Fruit fly (Drosophila melanogaster) whole organism, embryonic: Measurements from ENCODE around the gene DAAM.

Experiments
- Awh ChIP-seq: fragments of 200-800 bp; sonication (Bioruptor generic); IDR thresholded peaks from 2 replicates; pipeline ENCODE4, ENCODE4 v1.3.6; 2022; ENCODE audit warnings: missing biosample characterization, missing genetic modification characterization
- C15 ChIP-seq: fragments of 200-800 bp; sonication (Bioruptor generic); IDR thresholded peaks from 3 replicates; pipeline ENCODE4 v1.3.6; 2022; ENCODE audit warnings: missing biosample characterization, missing genetic modification characterization
- CG10431 ChIP-seq: fragments of 200-800 bp; sonication (Bioruptor generic); optimal IDR thresholded peaks from 3 replicates; lab custom pipeline; 2018; ENCODE audit warnings: missing biosample characterization, mild to moderate bottlenecking, missing genetic modification characterization
- CG10543 ChIP-seq: fragments of 200-800 bp; sonication (Bioruptor generic); optimal IDR thresholded peaks from 3 replicates; lab custom pipeline; 2017; ENCODE audit warnings: missing biosample characterization, mild to moderate bottlenecking, missing genetic modification characterization, moderate library complexity
- CG11456 ChIP-seq: fragments of 200-800 bp; sonication (Bioruptor generic); IDR thresholded peaks from 3 replicates; pipeline ENCODE4 v1.3.6; 2022; ENCODE audit warnings: missing biosample characterization, missing genetic modification characterization
- CG12104 ChIP-seq: fragments of 200-800 bp; sonication (Bioruptor generic); optimal IDR thresholded peaks from 3 replicates; lab custom pipeline; 2016; ENCODE audit warnings: missing biosample characterization, missing genetic modification characterization
- CG12236 ChIP-seq: fragments of 200-800 bp; sonication (Bioruptor generic); optimal IDR thresholded peaks from 2 replicates; lab custom pipeline; 2016; ENCODE audit warnings: missing biosample characterization, missing genetic modification characterization
- CG14050 ChIP-seq: fragments of 200-800 bp; sonication (Bioruptor generic); IDR thresholded peaks from 3 replicates; pipeline ENCODE4 v1.3.6; 2022; ENCODE audit warnings: missing biosample characterization, missing genetic modification characterization
- CG14965 ChIP-seq: fragments of 200-800 bp; sonication (Bioruptor generic); optimal IDR thresholded peaks from 2 replicates; lab custom pipeline; 2016; ENCODE audit warnings: missing biosample characterization, missing genetic modification characterization, borderline replicate concordance
- CG15479 ChIP-seq: fragments of 200-800 bp; sonication (Bioruptor generic); optimal IDR thresholded peaks from 3 replicates; lab custom pipeline; 2019; ENCODE audit warnings: missing biosample characterization, mild to moderate bottlenecking, missing genetic modification characterization, moderate library complexity
- CG17612 ChIP-seq: fragments of 200-800 bp; sonication (Bioruptor generic); IDR thresholded peaks from 2 replicates; pipeline ENCODE4 v1.3.6; 2022; ENCODE audit warnings: missing biosample characterization, missing genetic modification characterization
- CG18262 ChIP-seq: fragments of 200-800 bp; optimal IDR thresholded peaks from 3 replicates; lab custom pipeline; 2019; ENCODE audit warnings: missing biosample characterization, mild to moderate bottlenecking, missing genetic modification characterization, moderate library complexity
- CG18764 ChIP-seq: fragments of 200-800 bp; sonication (Bioruptor generic); optimal IDR thresholded peaks from 3 replicates; lab custom pipeline; 2016; ENCODE audit warnings: missing biosample characterization, missing genetic modification characterization
- CG2116 ChIP-seq: fragments of 200-800 bp; sonication (Bioruptor generic); optimal IDR thresholded peaks from 3 replicates; lab custom pipeline; 2018; ENCODE audit warnings: missing biosample characterization, mild to moderate bottlenecking, missing genetic modification characterization
- CG31441 ChIP-seq: fragments of 200-800 bp; sonication (Bioruptor generic); IDR thresholded peaks from 2 replicates; pipeline ENCODE4 v1.3.6; 2022; ENCODE audit warnings: missing biosample characterization, missing genetic modification characterization
- CG32767 ChIP-seq: fragments of 200-800 bp; sonication (Bioruptor generic); IDR thresholded peaks from 2 replicates; pipeline ENCODE4 v1.3.6; 2022; ENCODE audit warnings: missing biosample characterization, missing genetic modification characterization
- CG3281 ChIP-seq: fragments of 200-800 bp; sonication (Bioruptor generic); optimal IDR thresholded peaks from 3 replicates; lab custom pipeline; 2017; ENCODE audit warnings: missing biosample characterization, mild to moderate bottlenecking, missing genetic modification characterization
- CG33557 ChIP-seq: fragments of 200-800 bp; sonication (Bioruptor generic); optimal IDR thresholded peaks from 2 replicates; lab custom pipeline; 2019; ENCODE audit warnings: missing biosample characterization, mild to moderate bottlenecking, missing genetic modification characterization, moderate library complexity
- CG3847 ChIP-seq: fragments of 200-800 bp; sonication (Bioruptor generic); IDR thresholded peaks from 2 replicates; pipeline ENCODE4 v1.3.6; 2022; ENCODE audit warnings: missing biosample characterization, missing genetic modification characterization
- CG6791 ChIP-seq: fragments of 200-800 bp; sonication (Bioruptor generic); IDR thresholded peaks from 3 replicates; pipeline ENCODE4 v1.3.6; 2022; ENCODE audit warnings: missing biosample characterization, missing genetic modification characterization; ENCODE audit not compliant: partially characterized antibody
- CG7556 ChIP-seq: fragments of 200-800 bp; sonication (Bioruptor generic); optimal IDR thresholded peaks from 2 replicates; lab custom pipeline; 2017; ENCODE audit warnings: missing biosample characterization, mild to moderate bottlenecking, missing genetic modification characterization
- CG8765 ChIP-seq: fragments of 200-800 bp; sonication (Bioruptor generic); IDR thresholded peaks from 2 replicates; pipeline ENCODE4 v1.3.6; 2022; ENCODE audit warnings: missing biosample characterization, missing genetic modification characterization
- CG8924 ChIP-seq: fragments of 200-800 bp; optimal IDR thresholded peaks from 3 replicates; lab custom pipeline; 2019; ENCODE audit warnings: missing biosample characterization, mild to moderate bottlenecking, missing genetic modification characterization, moderate library complexity
- CG8944 ChIP-seq: fragments of 200-800 bp; sonication (Bioruptor generic); optimal IDR thresholded peaks from 3 replicates; lab custom pipeline; 2016; ENCODE audit warnings: missing biosample characterization, missing genetic modification characterization
- Ets65A ChIP-seq: fragments of 200-800 bp; sonication (Bioruptor generic); peaks from one replicate; lab custom pipeline; 2016; ENCODE audit warnings: missing biosample characterization, missing genetic modification characterization
- Hr3 ChIP-seq: fragments of 200-800 bp; sonication (Bioruptor generic); optimal IDR thresholded peaks from 3 replicates; lab custom pipeline; 2016; ENCODE audit warnings: missing biosample characterization, missing genetic modification characterization
- Hsf ChIP-seq: fragments of 200-800 bp; sonication (Bioruptor generic); optimal IDR thresholded peaks from 3 replicates; lab custom pipeline; 2016; ENCODE audit warnings: missing biosample characterization, missing genetic modification characterization
- Poxn ChIP-seq: fragments of 200-800 bp; sonication (Bioruptor generic); IDR thresholded peaks from 2 replicates; pipeline ENCODE4 v1.3.6; 2022; ENCODE audit warnings: missing biosample characterization, missing genetic modification characterization
- Ravus ChIP-seq: fragments of 200-800 bp; sonication (Bioruptor generic); IDR thresholded peaks from 2 replicates; pipeline ENCODE4 v1.3.6; 2022; ENCODE audit warnings: missing biosample characterization, missing genetic modification characterization
- Xrp1 ChIP-seq: fragments of 200-800 bp; sonication (Bioruptor generic); IDR thresholded peaks from 2 replicates; pipeline ENCODE4 v1.3.6; 2022; ENCODE audit warnings: missing biosample characterization, missing genetic modification characterization
- ab ChIP-seq: fragments of 200-800 bp; sonication (Bioruptor generic); optimal IDR thresholded peaks from 2 replicates; lab custom pipeline; 2016; ENCODE audit warnings: missing biosample characterization, missing genetic modification characterization
- ash1 ChIP-seq: fragments of 200-800 bp; sonication (Bioruptor generic); optimal IDR thresholded peaks from 2 replicates; lab custom pipeline; 2018; ENCODE audit warnings: missing biosample characterization, mild to moderate bottlenecking, missing genetic modification characterization
- ato ChIP-seq: fragments of 200-800 bp; sonication (Bioruptor generic); IDR thresholded peaks from 2 replicates; pipeline ENCODE4 v1.3.6; 2022; ENCODE audit warnings: missing biosample characterization, missing genetic modification characterization; ENCODE audit not compliant: partially characterized antibody
- bigmax ChIP-seq: fragments of 200-800 bp; sonication (Bioruptor generic); optimal IDR thresholded peaks from 2 replicates; lab custom pipeline; 2018; ENCODE audit warnings: missing biosample characterization, mild to moderate bottlenecking, missing genetic modification characterization
- cas ChIP-seq: fragments of 200-800 bp; sonication (Bioruptor generic); IDR thresholded peaks from 2 replicates; pipeline ENCODE4 v1.3.6; 2022; ENCODE audit warnings: missing biosample characterization, missing genetic modification characterization
- corto ChIP-seq: fragments of 200-800 bp; sonication (Bioruptor generic); optimal IDR thresholded peaks from 2 replicates; lab custom pipeline; 2016; ENCODE audit warnings: missing biosample characterization, mild to moderate bottlenecking, missing genetic modification characterization, moderate library complexity
- croc ChIP-seq: fragments of 200-800 bp; sonication (Bioruptor generic); conservative IDR thresholded peaks from 3 replicates; pipeline ENCODE4 v1.3.6; 2022; ENCODE audit warnings: missing biosample characterization, missing genetic modification characterization
- crol ChIP-seq: fragments of 200-800 bp; sonication (Bioruptor generic); IDR thresholded peaks from 2 replicates; pipeline ENCODE4 v1.3.6; 2022; ENCODE audit warnings: missing biosample characterization, missing genetic modification characterization
- ftz-f1 ChIP-seq: fragments of 200-800 bp; sonication (Bioruptor generic); optimal IDR thresholded peaks from 2 replicates; lab custom pipeline; 2016; ENCODE audit warnings: missing biosample characterization, missing genetic modification characterization
- hkb ChIP-seq, 2 experiments: fragments of 200-800 bp in 1 of 2; fragments of >200 bp in 1 of 2; sonication (Bioruptor generic) in 1 of 2; IDR thresholded peaks in 1 of 2; optimal IDR thresholded peaks in 1 of 2; 2 replicates each; pipeline versions ENCODE4 v1.3.6 to Lab custom; 2017 to 2022; ENCODE audit warnings: missing biosample characterization in 1 of 2, missing genetic modification characterization in 1 of 2
- onecut ChIP-seq: fragments of 200-800 bp; sonication (Bioruptor generic); IDR thresholded peaks from 2 replicates; pipeline ENCODE4 v1.3.6; 2022; ENCODE audit warnings: missing biosample characterization, missing genetic modification characterization
- otp ChIP-seq: fragments of 200-800 bp; sonication (Bioruptor generic); IDR thresholded peaks from 3 replicates; pipeline ENCODE4, ENCODE4 v1.3.6; 2022; ENCODE audit warnings: missing biosample characterization, missing genetic modification characterization
- peb ChIP-seq: fragments of 200-800 bp; sonication (Bioruptor generic); IDR thresholded peaks from 2 replicates; pipeline ENCODE4 v1.3.6; 2022; ENCODE audit warnings: missing biosample characterization, missing genetic modification characterization
- tgo ChIP-seq: fragments of 200-800 bp; sonication (Bioruptor generic); IDR thresholded peaks from 3 replicates; pipeline ENCODE4 v1.3.6; 2022; ENCODE audit warnings: missing biosample characterization, missing genetic modification characterization
- trem ChIP-seq: fragments of 200-800 bp; optimal IDR thresholded peaks from 3 replicates; lab custom pipeline; 2019; ENCODE audit warnings: missing biosample characterization, mild to moderate bottlenecking, missing genetic modification characterization, moderate library complexity
- tx ChIP-seq: fragments of 200-800 bp; sonication (Bioruptor generic); optimal IDR thresholded peaks from 2 replicates; lab custom pipeline; 2016; ENCODE audit warnings: missing biosample characterization, missing genetic modification characterization
- vfl ChIP-seq: fragments of 200-800 bp; sonication (Bioruptor generic); optimal IDR thresholded peaks from 2 replicates; lab custom pipeline; 2016; ENCODE audit warnings: missing biosample characterization, missing genetic modification characterization
- vnd ChIP-seq: fragments of 200-800 bp; sonication (Bioruptor generic); IDR thresholded peaks from 3 replicates; pipeline ENCODE4 v1.3.6; 2022; ENCODE audit warnings: missing biosample characterization, missing genetic modification characterization; ENCODE audit not compliant: partially characterized antibody
- wdn ChIP-seq: fragments of 200-800 bp; sonication (Bioruptor generic); IDR thresholded peaks from 2 replicates; pipeline ENCODE4 v1.3.6; 2022; ENCODE audit warnings: missing biosample characterization, missing genetic modification characterization
- wor ChIP-seq: fragments of 200-800 bp; sonication (Bioruptor generic); IDR thresholded peaks from 2 replicates; pipeline ENCODE4 v1.3.6; 2022; ENCODE audit warnings: missing biosample characterization, missing genetic modification characterization
- zen ChIP-seq: fragments of 200-800 bp; sonication (Bioruptor generic); optimal IDR thresholded peaks from 3 replicates; lab custom pipeline; 2018; ENCODE audit warnings: missing biosample characterization, mild to moderate bottlenecking, missing genetic modification characterization, moderate library complexity

The DAAM gene

DNA sequence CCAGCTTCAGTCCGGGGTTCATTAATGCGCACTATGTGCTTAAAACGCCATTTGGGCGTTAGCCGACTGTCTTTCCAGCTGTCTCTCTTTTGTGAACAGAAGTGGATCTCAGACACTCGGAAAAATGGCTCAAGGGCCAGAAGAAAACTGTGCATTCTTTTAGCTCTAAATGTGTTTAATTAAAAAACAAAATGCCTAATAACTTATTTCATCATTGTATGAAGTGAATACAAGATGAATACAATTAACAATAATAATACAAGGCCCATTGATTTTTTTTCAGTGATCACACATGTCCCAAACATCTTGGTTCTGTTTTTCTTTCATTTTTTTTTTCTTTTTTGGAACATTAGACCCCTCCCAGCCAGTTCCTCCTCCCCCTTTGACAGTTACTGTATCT is 49.3 kb downstream of the DAAM start (continued):
- no peak for TF ChIP-seq CG6791 (GFP tag; lab: Robert Waterston, UW)
- TF ChIP-seq CG11456 (GFP tag; lab: Robert Waterston, UW) = no peak
- 0 out of 2 replicates have a peak, but pooled peaks have one; percentile 29 for TF ChIP-seq wdn
- TF ChIP-seq CG12104 = no peak
- no peak for TF ChIP-seq ab
- peak; percentile 5 for TF ChIP-seq CG12236 (GFP tag; lab: Kevin White, UChicago)
- no peak for TF ChIP-seq otp (GFP tag; lab: Robert Waterston, UW)
- TF ChIP-seq CG31441 = peak; percentile 61
- peak; percentile 53 for TF ChIP-seq Hsf (GFP tag; lab: Kevin White, UChicago)
- TF ChIP-seq CG8924 (tag; lab: Kevin White, UChicago) = peak; percentile 52
- TF ChIP-seq Awh (GFP tag; lab: Robert Waterston, UW) = peak; percentile 57; the same call in 1 of the 2 replicates
- peak; percentile 56 for TF ChIP-seq CG7556 (GFP tag; lab: Kevin White, UChicago)
- TF ChIP-seq C15 (GFP tag; lab: Robert Waterston, UW) = no peak
- no peak for TF ChIP-seq ash1 (GFP tag; lab: Kevin White, UChicago)
- TF ChIP-seq Xrp1 = peak; percentile 55; the same call in 1 of the 2 replicates
- TF ChIP-seq Ets65A (GFP tag; lab: Kevin White, UChicago) = peak; percentile 88
- TF ChIP-seq CG18764 (GFP tag; lab: Kevin White, UChicago) = peak; percentile 2
- no peak for TF ChIP-seq corto (GFP tag; lab: Kevin White, UChicago)
- peak; percentile 54 for TF ChIP-seq Hr3
- TF ChIP-seq CG3281 = peak; percentile 35
- no peak for TF ChIP-seq CG32767 (GFP tag; lab: Robert Waterston, UW)
- peak; percentile 60 for TF ChIP-seq CG18262 (tag; lab: Kevin White, UChicago)
- no peak for TF ChIP-seq CG33557 (GFP tag; lab: Kevin White, UChicago)
- no peak for TF ChIP-seq CG8944 (GFP tag; lab: Kevin White, UChicago)
- TF ChIP-seq Poxn (GFP tag; lab: Robert Waterston, UW) = no peak
- TF ChIP-seq ftz-f1 (GFP tag; lab: Kevin White, UChicago) = no peak
- TF ChIP-seq wor (GFP tag; lab: Robert Waterston, UW) = peak; percentile 31; the same call in 1 of the 2 replicates
- no peak for TF ChIP-seq CG10543 (GFP tag; lab: Kevin White, UChicago)
- TF ChIP-seq tgo (GFP tag; lab: Robert Waterston, UW) = peak; percentile 45; the same call in 1 of the 3 replicates
- no peak for TF ChIP-seq vnd
- TF ChIP-seq CG14965 (GFP tag; lab: Kevin White, UChicago) = no peak
- peak; percentile 12; the same call in 1 of the 2 replicates for TF ChIP-seq onecut (GFP tag; lab: Robert Waterston, UW)
- TF ChIP-seq CG2116 (GFP tag; lab: Kevin White, UChicago) = no peak
- no peak for TF ChIP-seq CG15479 (GFP tag; lab: Kevin White, UChicago)
- no peak for TF ChIP-seq hkb (optimal IDR thresholded peaks at IDR 0.05; lab: Kevin White, UChicago)
- TF ChIP-seq hkb (GFP tag; IDR thresholded peaks at IDR 0.05; lab: Robert Waterston, UW) = 0 out of 2 replicates have a peak, but pooled peaks have one; percentile 35
- TF ChIP-seq CG17612 (GFP tag; lab: Robert Waterston, UW) = no peak
- peak; percentile 42; the same call in 1 of the 2 replicates for TF ChIP-seq peb (GFP tag; lab: Robert Waterston, UW)
- TF ChIP-seq tx (GFP tag; lab: Kevin White, UChicago) = peak; percentile 19
- TF ChIP-seq Ravus (GFP tag; lab: Robert Waterston, UW) = no peak; the same call in 1 of the 2 replicates
- peak; percentile 31; the same call in 1 of the 2 replicates for TF ChIP-seq CG3847 (GFP tag; lab: Robert Waterston, UW)
- TF ChIP-seq vfl (GFP tag; lab: Kevin White, UChicago) = no peak
- no peak for TF ChIP-seq CG14050 (GFP tag; lab: Robert Waterston, UW)
- peak; percentile 6 for TF ChIP-seq trem (tag; lab: Kevin White, UChicago)
- TF ChIP-seq CG10431 = no peak
- no peak for TF ChIP-seq cas
- no peak for TF ChIP-seq bigmax (GFP tag; lab: Kevin White, UChicago)
- no peak for TF ChIP-seq CG8765 (GFP tag; lab: Robert Waterston, UW)
- no peak for TF ChIP-seq zen
- TF ChIP-seq crol (GFP tag; lab: Robert Waterston, UW) = no peak
- TF ChIP-seq croc (GFP tag; lab: Robert Waterston, UW) = no peak; the same call in 2 of the 3 replicates
- TF ChIP-seq ato = no peak
